Worm (Caenorhabditis elegans) whole organism, early embryonic: ENCODE measurements around the gene F44A2.7.

ENCODE experiments used
- B0310.2 ChIP-seq: sonication (generic microtip); optimal IDR thresholded peaks from 2 replicates; lab custom pipeline; 2016; ENCODE audit warnings: mild to moderate bottlenecking, missing genetic modification characterization, missing compliant biosample characterization
- F13C5.2 ChIP-seq: sonication (generic microtip); optimal IDR thresholded peaks from 2 replicates; lab custom pipeline; 2017; ENCODE audit warnings: mild to moderate bottlenecking, missing genetic modification characterization, inconsistent platforms, missing compliant biosample characterization
- ama-1 ChIP-seq: fragments of 150-350 bp; optimal IDR thresholded peaks from 2 replicates; lab custom pipeline; 2014
- ceh-36 ChIP-seq: sonication (generic microtip); optimal IDR thresholded peaks from 2 replicates; lab custom pipeline; 2016; ENCODE audit warnings: missing genetic modification characterization, inconsistent platforms, missing compliant biosample characterization
- ets-7 ChIP-seq: sonication (generic microtip); optimal IDR thresholded peaks from 2 replicates; lab custom pipeline; 2016; ENCODE audit warnings: missing genotype, missing genetic modification characterization, missing compliant biosample characterization
- flt-1 ChIP-seq: fragments of 200-800 bp; sonication (Bioruptor generic); IDR thresholded peaks from 2 replicates; pipeline ENCODE4 v1.3.6; 2022; ENCODE audit warnings: missing genetic modification characterization, missing compliant biosample characterization
- hmbx-1 ChIP-seq: sonication (generic microtip); optimal IDR thresholded peaks from 2 replicates; lab custom pipeline; 2016; ENCODE audit warnings: mild to moderate bottlenecking, missing genetic modification characterization, missing compliant biosample characterization
- hmg-4 ChIP-seq: fragments of 200-800 bp; sonication (Bioruptor generic); optimal IDR thresholded peaks from 2 replicates; lab custom pipeline; 2018; ENCODE audit warnings: mild to moderate bottlenecking, missing genetic modification characterization, missing compliant biosample characterization
- pes-1 ChIP-seq: fragments of 200-800 bp; sonication (Bioruptor generic); IDR thresholded peaks from 2 replicates; pipeline ENCODE4 v1.3.6; 2022; ENCODE audit warnings: missing genetic modification reagents, missing genetic modification characterization, missing compliant biosample characterization
- scrt-1 ChIP-seq: fragments of 200-800 bp; sonication (Bioruptor generic); IDR thresholded peaks from 2 replicates; pipeline ENCODE4 v1.3.6; 2022; ENCODE audit warnings: missing genetic modification characterization, missing compliant biosample characterization
- sea-1 ChIP-seq: fragments of 200-800 bp; sonication (Bioruptor generic); conservative IDR thresholded peaks from 2 replicates; pipeline ENCODE4 v1.3.6; 2022; ENCODE audit warnings: missing genetic modification characterization, missing compliant biosample characterization
- tbx-11 ChIP-seq: fragments of 200-800 bp; sonication (Bioruptor generic); IDR thresholded peaks from 2 replicates; pipeline ENCODE4 v1.3.6; 2022; ENCODE audit warnings: missing genetic modification characterization, missing compliant biosample characterization
- tbx-37 ChIP-seq: fragments of 200-800 bp; sonication (Bioruptor generic); conservative IDR thresholded peaks from 2 replicates; pipeline ENCODE4 v1.3.6; 2022; ENCODE audit warnings: missing genetic modification reagents, missing genetic modification characterization, missing compliant biosample characterization
- tra-4 ChIP-seq: sonication (generic microtip); optimal IDR thresholded peaks from 2 replicates; lab custom pipeline; 2017; ENCODE audit warnings: missing genetic modification characterization, missing compliant biosample characterization

ce11 chrV:9370986-9371385, 49.7 kb downstream of the F44A2.7 start, which contains the start of gene E02C12.6:
- TF ChIP-seq scrt-1 (GFP tag; lab: Robert Waterston, UW) (no peak), tbx-11 (no peak), ceh-36 (tag; lab: Kevin White, UChicago) (no peak), hmbx-1 (no peak), F13C5.2 (tag; lab: Kevin White, UChicago) (no peak), flt-1 (GFP tag; lab: Robert Waterston, UW) (no peak), B0310.2 (tag; lab: Kevin White, UChicago) (no peak), ama-1 (lab: Kevin White, UChicago) (no peak), ets-7 (tag; lab: Kevin White, UChicago) (no peak), hmg-4 (GFP tag; lab: Kevin White, UChicago) (no peak), tra-4 (tag; lab: Kevin White, UChicago) (no peak), sea-1 (GFP tag; lab: Robert Waterston, UW) (no peak), pes-1 (no peak), tbx-37 (GFP tag; lab: Robert Waterston, UW) (no peak)
